Worm (Caenorhabditis elegans) whole organism, late embryonic: ENCODE data around the gene ZK1098.11.

Source experiments
- C38D4.7 ChIP-seq: fragments of 200-800 bp; sonication (Bioruptor generic); optimal IDR thresholded peaks from 2 replicates; lab custom pipeline; 2018; ENCODE audit warnings: mild to moderate bottlenecking, missing genetic modification characterization, moderate library complexity, missing compliant biosample characterization
- F13H6.1 ChIP-seq: sonication (generic microtip); optimal IDR thresholded peaks from 2 replicates; lab custom pipeline; 2016; ENCODE audit warnings: missing genetic modification characterization, missing compliant biosample characterization
- K02D7.2 ChIP-seq: sonication (generic microtip); optimal IDR thresholded peaks from 2 replicates; lab custom pipeline; 2017; ENCODE audit warnings: mild to moderate bottlenecking, missing genetic modification characterization, missing compliant biosample characterization
- K09A11.1 ChIP-seq: sonication (generic microtip); optimal IDR thresholded peaks from 2 replicates; lab custom pipeline; 2017; ENCODE audit warnings: antibody characterized with exemption, mild to moderate bottlenecking, missing genetic modification characterization, missing compliant biosample characterization; ENCODE audit not compliant: insufficient read depth
- T23F11.4 ChIP-seq: fragments of 200-800 bp; sonication (Bioruptor generic); optimal IDR thresholded peaks from 2 replicates; lab custom pipeline; 2018; ENCODE audit warnings: mild to moderate bottlenecking, missing genetic modification characterization, missing compliant biosample characterization
- Y22D7AL.16 ChIP-seq: sonication (generic microtip); optimal IDR thresholded peaks from 2 replicates; lab custom pipeline; 2016; ENCODE audit warnings: missing genetic modification characterization, missing compliant biosample characterization
- ama-1 ChIP-seq: fragments of 150-350 bp; optimal IDR thresholded peaks from 2 replicates; lab custom pipeline; 2014
- ceh-14 ChIP-seq: sonication (generic microtip); optimal IDR thresholded peaks from 2 replicates; lab custom pipeline; 2016; ENCODE audit warnings: missing genotype, missing genetic modification characterization, missing compliant biosample characterization
- ceh-18 ChIP-seq: sonication (generic microtip); optimal IDR thresholded peaks from 2 replicates; lab custom pipeline; 2016; ENCODE audit warnings: missing genetic modification characterization, missing compliant biosample characterization
- ceh-2 ChIP-seq: sonication (generic microtip); optimal IDR thresholded peaks from 2 replicates; lab custom pipeline; 2016; ENCODE audit warnings: missing genotype, missing genetic modification characterization, missing compliant biosample characterization
- ceh-22 ChIP-seq: sonication (generic microtip); optimal IDR thresholded peaks from 2 replicates; lab custom pipeline; 2017; ENCODE audit warnings: missing biosample characterization, missing genetic modification characterization
- ceh-31 ChIP-seq: sonication (generic microtip); optimal IDR thresholded peaks from 2 replicates; lab custom pipeline; 2016; ENCODE audit warnings: missing genetic modification characterization, missing compliant biosample characterization
- ceh-45 ChIP-seq: fragments of 200-800 bp; sonication (Bioruptor generic); IDR thresholded peaks from 2 replicates; pipeline ENCODE4 v1.3.6; 2022; ENCODE audit warnings: missing genetic modification reagents, missing genetic modification characterization, missing compliant biosample characterization
- ceh-48 ChIP-seq: sonication (generic microtip); optimal IDR thresholded peaks from 2 replicates; lab custom pipeline; 2016; ENCODE audit warnings: missing genetic modification characterization, inconsistent platforms, missing compliant biosample characterization
- che-1 ChIP-seq: sonication (generic microtip); optimal IDR thresholded peaks from 2 replicates; lab custom pipeline; 2016; ENCODE audit warnings: mild to moderate bottlenecking, missing genetic modification characterization, missing compliant biosample characterization
- dmd-4 ChIP-seq: sonication (generic microtip); optimal IDR thresholded peaks from 2 replicates; lab custom pipeline; 2016; ENCODE audit warnings: borderline replicate concordance, missing genetic modification characterization, missing compliant biosample characterization
- dve-1 ChIP-seq: sonication (generic microtip); optimal IDR thresholded peaks from 2 replicates; lab custom pipeline; 2017; ENCODE audit warnings: antibody characterized with exemption, mild to moderate bottlenecking, missing genetic modification characterization, missing compliant biosample characterization
- elt-2 ChIP-seq: sonication (generic microtip); optimal IDR thresholded peaks from 2 replicates; lab custom pipeline; 2016; ENCODE audit warnings: missing genetic modification reagents, missing genetic modification characterization, missing compliant biosample characterization
- ets-4 ChIP-seq: sonication (generic microtip); optimal IDR thresholded peaks from 2 replicates; lab custom pipeline; 2016; ENCODE audit warnings: missing genetic modification characterization, missing compliant biosample characterization
- fkh-6 ChIP-seq: sonication (generic microtip); optimal IDR thresholded peaks from 2 replicates; lab custom pipeline; 2016; ENCODE audit warnings: missing genetic modification characterization, missing compliant biosample characterization
- hlh-13 ChIP-seq: fragments of 200-800 bp; sonication (Bioruptor generic); optimal IDR thresholded peaks from 2 replicates; lab custom pipeline; 2018; ENCODE audit warnings: mild to moderate bottlenecking, missing genetic modification characterization, missing compliant biosample characterization
- hlh-15 ChIP-seq: sonication (generic microtip); optimal IDR thresholded peaks from 2 replicates; lab custom pipeline; 2016; ENCODE audit warnings: missing genetic modification characterization, missing compliant biosample characterization
- hlh-8 ChIP-seq: sonication (generic microtip); optimal IDR thresholded peaks from 2 replicates; lab custom pipeline; 2016; ENCODE audit warnings: missing genotype, missing genetic modification characterization, missing compliant biosample characterization
- madf-2 ChIP-seq: sonication (generic microtip); optimal IDR thresholded peaks from 2 replicates; lab custom pipeline; 2017; ENCODE audit warnings: missing genetic modification characterization, missing compliant biosample characterization
- mec-3 ChIP-seq: sonication (generic microtip); optimal IDR thresholded peaks from 2 replicates; lab custom pipeline; 2016; ENCODE audit warnings: borderline replicate concordance, missing genetic modification characterization, missing compliant biosample characterization
- nfya-1 ChIP-seq: sonication (generic microtip); optimal IDR thresholded peaks from 2 replicates; lab custom pipeline; 2017; ENCODE audit warnings: missing genetic modification characterization, mild to moderate bottlenecking, missing compliant biosample characterization, antibody characterized with exemption, moderate library complexity
- nhr-232 ChIP-seq: sonication (generic microtip); optimal IDR thresholded peaks from 2 replicates; lab custom pipeline; 2016; ENCODE audit warnings: missing genetic modification characterization, missing compliant biosample characterization
- npax-4 ChIP-seq: sonication (generic microtip); optimal IDR thresholded peaks from 2 replicates; lab custom pipeline; 2016; ENCODE audit warnings: missing genetic modification characterization, missing compliant biosample characterization
- pag-3 ChIP-seq: sonication (generic microtip); optimal IDR thresholded peaks from 2 replicates; lab custom pipeline; 2016; ENCODE audit warnings: missing compliant biosample characterization, missing genetic modification characterization, borderline replicate concordance
- pax-1 ChIP-seq: fragments of 150-350 bp; optimal IDR thresholded peaks from 2 replicates; lab custom pipeline; 2014; ENCODE audit warnings: missing biosample characterization, missing genetic modification characterization
- pha-4 ChIP-seq: fragments of 150-350 bp; optimal IDR thresholded peaks from 2 replicates; lab custom pipeline; 2018; ENCODE audit warnings: missing biosample characterization, missing genetic modification reagents, missing genetic modification characterization
- pros-1 ChIP-seq: fragments of 150-350 bp; optimal IDR thresholded peaks from 2 replicates; lab custom pipeline; 2014; ENCODE audit warnings: missing biosample characterization, missing genetic modification reagents, missing genetic modification characterization
- ref-2 ChIP-seq: sonication (generic microtip); optimal IDR thresholded peaks from 2 replicates; lab custom pipeline; 2016; ENCODE audit warnings: missing genetic modification characterization, missing compliant biosample characterization
- syd-9 ChIP-seq: sonication (generic microtip); optimal IDR thresholded peaks from 2 replicates; lab custom pipeline; 2016; ENCODE audit warnings: mild to moderate bottlenecking, missing genetic modification characterization, moderate library complexity, missing compliant biosample characterization
- tbx-2 ChIP-seq: sonication (generic microtip); optimal IDR thresholded peaks from 2 replicates; lab custom pipeline; 2016; ENCODE audit warnings: missing genetic modification characterization, missing compliant biosample characterization
- unc-3 ChIP-seq, 2 experiments: fragments of 200-800 bp in 1 of 2; sonication (Bioruptor generic) in 1 of 2; sonication (generic microtip) in 1 of 2; conservative IDR thresholded peaks in 1 of 2; optimal IDR thresholded peaks in 1 of 2; 2 replicates each; pipeline versions ENCODE4 v1.3.6 to Lab custom; 2016 to 2022; ENCODE audit warnings: missing compliant biosample characterization in 2 of 2, missing genetic modification characterization in 2 of 2, missing genetic modification reagents in 1 of 2
- unc-42 ChIP-seq: sonication (generic microtip); optimal IDR thresholded peaks from 2 replicates; lab custom pipeline; 2016; ENCODE audit warnings: missing genotype, missing genetic modification characterization, missing compliant biosample characterization
- unc-55 ChIP-seq: sonication (generic microtip); optimal IDR thresholded peaks from 2 replicates; lab custom pipeline; 2017; ENCODE audit warnings: missing biosample characterization, missing genetic modification reagents, missing genetic modification characterization
- zip-5 ChIP-seq: sonication (generic microtip); optimal IDR thresholded peaks from 2 replicates; lab custom pipeline; 2016; ENCODE audit warnings: missing genetic modification characterization, missing compliant biosample characterization

Gene ZK1098.11

DNA sequence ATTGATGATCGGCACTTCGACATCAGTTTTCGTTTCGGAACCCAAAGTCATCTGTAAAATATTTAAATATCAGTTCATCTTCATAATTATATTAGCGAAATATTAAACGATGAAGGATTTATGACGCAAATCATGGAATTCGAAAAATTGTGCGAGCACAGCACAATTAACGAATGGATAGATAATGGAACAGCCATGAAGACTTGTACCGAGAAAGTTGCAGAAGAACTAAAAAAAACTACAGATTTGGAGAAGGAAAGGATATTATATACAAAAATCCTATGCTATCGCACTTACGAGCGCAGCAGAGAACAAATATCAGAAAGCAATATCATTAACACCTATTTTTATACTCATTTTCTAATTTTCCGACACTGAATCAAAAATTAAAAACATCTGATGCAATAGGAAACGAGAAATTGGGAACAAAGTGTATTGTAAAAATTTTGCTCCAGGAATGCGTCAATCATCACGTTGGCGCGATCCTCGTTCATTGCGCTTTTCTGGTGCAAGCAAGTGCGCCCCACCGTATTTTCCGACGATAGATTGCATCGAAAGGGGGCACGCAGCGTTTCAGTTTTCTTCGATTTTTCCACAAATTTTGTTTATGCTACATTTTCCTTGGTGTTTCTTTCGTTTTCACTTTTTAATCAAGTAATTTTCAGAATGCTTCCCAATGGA, 34.9 kb upstream of the ZK1098.11 start, which contains the start of the genes clu-1 and prp-40 (continued):
- TF ChIP-seq Y22D7AL.16 (tag; lab: Kevin White, UChicago) (no peak), ceh-18 (peak; percentile 67), pag-3 (tag; lab: Kevin White, UChicago) (no peak), ref-2 (no peak), F13H6.1 (tag; lab: Kevin White, UChicago) (no peak), ceh-48 (tag; lab: Kevin White, UChicago) (peak; percentile 35), syd-9 (tag; lab: Kevin White, UChicago) (no peak), K02D7.2 (no peak), unc-55 (GFP tag; lab: Kevin White, UChicago) (peak; percentile 56), ceh-31 (tag; lab: Kevin White, UChicago) (peak; percentile 50), mec-3 (tag; lab: Kevin White, UChicago) (no peak), hlh-13 (GFP tag; lab: Kevin White, UChicago) (no peak)

DNA sequence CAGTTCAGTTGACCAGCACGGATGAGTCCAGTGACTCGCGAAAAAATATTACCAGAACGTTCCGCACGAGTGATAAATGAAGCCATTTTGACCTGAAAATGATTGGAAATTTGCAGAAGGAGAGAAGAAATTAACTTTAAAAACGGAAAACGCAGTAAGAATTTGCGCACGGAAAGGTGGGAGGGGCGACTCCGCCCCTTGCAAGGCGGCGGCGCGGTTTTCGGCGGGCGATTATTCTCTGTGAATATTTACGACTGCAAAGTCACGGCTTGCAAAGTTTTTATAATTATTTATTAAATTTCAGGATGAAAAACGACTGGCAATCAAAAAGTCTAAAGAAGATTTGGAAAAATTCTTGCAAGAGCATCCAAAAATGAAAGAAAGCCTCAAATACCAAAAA, 32.8 kb upstream of the ZK1098.11 start, which contains the start of gene mrps-23:
Gene mrps-23, minus strand, starts transcription at position 92 of the 400 bp plus-strand sequence.
- TF ChIP-seq dve-1 (tag; lab: Kevin White, UChicago) = no peak
- no peak for TF ChIP-seq pag-3 (tag; lab: Kevin White, UChicago)
- peak; percentile 16 for TF ChIP-seq ceh-18
- TF ChIP-seq pros-1 (tag; lab: Kevin White, UChicago) = no peak
- peak; percentile 11 for TF ChIP-seq nfya-1 (tag; lab: Kevin White, UChicago)
- TF ChIP-seq ets-4 (tag; lab: Kevin White, UChicago) = no peak
- peak; percentile 6 for TF ChIP-seq unc-42 (tag; lab: Kevin White, UChicago)
- TF ChIP-seq, all 69 proteins: peak for 3

DNA sequence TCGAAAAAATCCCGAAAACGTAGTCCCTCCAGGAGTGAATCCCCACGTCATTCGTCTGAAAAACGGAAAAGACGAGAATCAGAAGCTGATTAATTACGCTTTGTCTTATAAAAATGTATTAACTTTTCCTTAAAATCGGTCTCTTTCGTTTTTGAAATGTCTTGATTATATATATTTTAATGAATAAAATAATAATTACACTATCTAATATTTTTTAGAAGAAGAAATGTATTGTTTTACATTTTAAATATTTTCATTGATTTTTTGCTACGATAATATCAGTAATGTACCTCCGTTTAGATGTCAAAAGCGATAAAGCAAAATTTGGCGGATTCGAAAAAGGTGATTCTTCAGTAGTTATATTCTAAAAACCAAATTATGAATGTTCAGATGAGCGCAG, 31.1 kb upstream of the ZK1098.11 start, which contains the start of gene trpp-3:
Gene trpp-3, plus strand, starts transcription at position 301 of the 400 bp plus-strand sequence.
- TF ChIP-seq syd-9 (tag; lab: Kevin White, UChicago) (no peak), ceh-22 (no peak), ama-1 (no peak), madf-2 (no peak), ceh-14 (tag; lab: Kevin White, UChicago) (no peak), tbx-2 (tag; lab: Kevin White, UChicago) (no peak), nhr-232 (tag; lab: Kevin White, UChicago) (no peak), ceh-45 (no peak), hlh-13 (GFP tag; lab: Kevin White, UChicago) (no peak), pha-4 (tag; lab: Kevin White, UChicago) (no peak), ets-4 (tag; lab: Kevin White, UChicago) (no peak), unc-3 (GFP tag; conservative IDR thresholded peaks at IDR 0.05; lab: Robert Waterston, UW) (no peak), unc-3 (tag; optimal IDR thresholded peaks at IDR 0.05; lab: Kevin White, UChicago) (no peak), dmd-4 (tag; lab: Kevin White, UChicago) (no peak), Y22D7AL.16 (tag; lab: Kevin White, UChicago) (no peak), C38D4.7 (no peak), elt-2 (tag; lab: Kevin White, UChicago) (no peak), pros-1 (tag; lab: Kevin White, UChicago) (no peak), che-1 (tag; lab: Kevin White, UChicago) (no peak)
- TF ChIP-seq, all 69 proteins: peak for 0

DNA sequence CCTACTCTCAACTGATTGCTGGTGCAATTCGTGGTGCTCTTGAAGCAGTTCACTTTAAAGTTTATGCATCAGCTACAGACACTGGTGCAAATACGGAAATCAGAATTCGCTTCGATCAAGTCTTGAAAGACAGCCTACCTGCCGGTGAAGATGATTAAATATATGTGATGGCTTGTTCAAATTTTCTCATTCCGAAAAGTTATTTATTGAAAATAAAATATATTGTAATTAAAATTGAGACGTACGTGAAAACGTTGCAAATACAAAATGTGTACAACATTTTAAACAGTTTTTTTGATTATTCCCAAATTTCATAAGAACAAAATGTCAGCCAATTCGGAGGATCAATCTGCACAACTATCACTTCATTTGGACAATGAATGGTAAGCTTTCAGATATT, 29.5 kb upstream of the ZK1098.11 start, which contains the start of gene ZK1098.6:
Gene ZK1098.6, plus strand, starts transcription at position 301 of the 400 bp plus-strand sequence.
- TF ChIP-seq C38D4.7 (no peak), hlh-15 (tag; lab: Kevin White, UChicago) (no peak), ceh-22 (no peak), fkh-6 (tag; lab: Kevin White, UChicago) (no peak), pag-3 (tag; lab: Kevin White, UChicago) (no peak), ama-1 (no peak), dmd-4 (tag; lab: Kevin White, UChicago) (no peak), T23F11.4 (GFP tag; lab: Kevin White, UChicago) (no peak), npax-4 (tag; lab: Kevin White, UChicago) (no peak), ceh-2 (tag; lab: Kevin White, UChicago) (no peak), K09A11.1 (tag; lab: Kevin White, UChicago) (no peak), nhr-232 (tag; lab: Kevin White, UChicago) (no peak), hlh-8 (no peak), zip-5 (tag; lab: Kevin White, UChicago) (no peak), pax-1 (no peak)
- TF ChIP-seq, all 69 proteins: peak for 0
